Worm (Caenorhabditis elegans) whole organism, L3 larva: ENCODE measurements around the gene xbx-1.

Experiments used
- R02D3.7 ChIP-seq: fragments of 150-350 bp; optimal IDR thresholded peaks from 2 replicates; lab custom pipeline; 2014; ENCODE audit warnings: missing biosample characterization, missing genetic modification characterization
- ZK546.5 ChIP-seq: sonication (generic microtip); optimal IDR thresholded peaks from 2 replicates; lab custom pipeline; 2017; ENCODE audit warnings: missing biosample characterization, missing genetic modification characterization
- ceh-28 ChIP-seq: fragments of 150-350 bp; optimal IDR thresholded peaks from 2 replicates; lab custom pipeline; 2014; ENCODE audit warnings: missing biosample characterization, missing genetic modification reagents, missing genetic modification characterization
- ceh-9 ChIP-seq: sonication (generic microtip); optimal IDR thresholded peaks from 2 replicates; lab custom pipeline; 2018; ENCODE audit warnings: missing biosample characterization, missing genetic modification characterization
- daf-12 ChIP-seq: fragments of 150-350 bp; optimal IDR thresholded peaks from 2 replicates; lab custom pipeline; 2014; ENCODE audit warnings: missing biosample characterization, missing genetic modification reagents, missing genetic modification characterization
- egl-27 ChIP-seq: sonication (generic microtip); optimal IDR thresholded peaks from 4 replicates; lab custom pipeline; 2017; ENCODE audit warnings: missing biosample characterization, missing genetic modification reagents, missing genetic modification characterization
- egl-5 ChIP-seq: fragments of 150-350 bp; optimal IDR thresholded peaks from 2 replicates; lab custom pipeline; 2017; ENCODE audit warnings: missing biosample characterization, missing genetic modification reagents, missing genetic modification characterization, inconsistent platforms
- elt-1 ChIP-seq: fragments of 150-350 bp; optimal IDR thresholded peaks from 2 replicates; lab custom pipeline; 2014; ENCODE audit warnings: missing biosample characterization, missing genetic modification characterization
- elt-2 ChIP-seq: sonication (generic microtip); optimal IDR thresholded peaks from 2 replicates; lab custom pipeline; 2016; ENCODE audit warnings: missing genetic modification reagents, mild to moderate bottlenecking, missing genetic modification characterization, missing compliant biosample characterization
- fkh-10 ChIP-seq: sonication (generic microtip); optimal IDR thresholded peaks from 2 replicates; lab custom pipeline; 2017; ENCODE audit warnings: missing biosample characterization, missing genetic modification reagents, missing genetic modification characterization
- fkh-2 ChIP-seq: fragments of 150-350 bp; optimal IDR thresholded peaks from 2 replicates; lab custom pipeline; 2014; ENCODE audit warnings: missing biosample characterization, missing genetic modification reagents, missing genetic modification characterization
- fos-1 ChIP-seq: fragments of 150-350 bp; optimal IDR thresholded peaks from 2 replicates; lab custom pipeline; 2014; ENCODE audit warnings: missing biosample characterization, missing genetic modification characterization
- hmg-11 ChIP-seq: sonication (generic microtip); optimal IDR thresholded peaks from 2 replicates; lab custom pipeline; 2016; ENCODE audit warnings: missing genetic modification characterization, missing compliant biosample characterization
- lin-15B ChIP-seq: fragments of 150-350 bp; optimal IDR thresholded peaks from 2 replicates; lab custom pipeline; 2014; ENCODE audit warnings: missing biosample characterization, missing genetic modification characterization
- lin-39 ChIP-seq: fragments of 150-350 bp; optimal IDR thresholded peaks from 2 replicates; lab custom pipeline; 2018; ENCODE audit warnings: missing biosample characterization, missing genetic modification reagents, missing genetic modification characterization
- mdl-1 ChIP-seq: fragments of 150-350 bp; optimal IDR thresholded peaks from 2 replicates; lab custom pipeline; 2014; ENCODE audit warnings: missing biosample characterization, missing genetic modification characterization
- nfya-1 ChIP-seq: sonication (generic microtip); optimal IDR thresholded peaks from 2 replicates; lab custom pipeline; 2017; ENCODE audit warnings: missing genetic modification characterization, mild to moderate bottlenecking, missing compliant biosample characterization, antibody characterized with exemption, moderate library complexity; ENCODE audit not compliant: insufficient read depth
- nhr-11 ChIP-seq: fragments of 150-350 bp; optimal IDR thresholded peaks from 2 replicates; lab custom pipeline; 2014; ENCODE audit warnings: missing biosample characterization, missing genetic modification characterization
- nhr-12 ChIP-seq: fragments of 150-350 bp; optimal IDR thresholded peaks from 2 replicates; lab custom pipeline; 2014; ENCODE audit warnings: missing biosample characterization, missing genetic modification characterization
- nhr-23 ChIP-seq: fragments of 150-350 bp; optimal IDR thresholded peaks from 2 replicates; lab custom pipeline; 2014; ENCODE audit warnings: missing biosample characterization, missing genetic modification reagents, missing genetic modification characterization
- nhr-43 ChIP-seq: sonication (generic microtip); optimal IDR thresholded peaks from 2 replicates; lab custom pipeline; 2016; ENCODE audit warnings: mild to moderate bottlenecking, missing genetic modification characterization, missing compliant biosample characterization; ENCODE audit not compliant: poor library complexity, severe bottlenecking
- nhr-67 ChIP-seq: fragments of 150-350 bp; optimal IDR thresholded peaks from 2 replicates; lab custom pipeline; 2014; ENCODE audit warnings: missing biosample characterization, missing genetic modification characterization
- nhr-76 ChIP-seq: fragments of 150-350 bp; sonication (generic microtip); optimal IDR thresholded peaks from 5 replicates; lab custom pipeline; 2014; ENCODE audit warnings: missing biosample characterization, missing genetic modification characterization
- nhr-77 ChIP-seq: fragments of 150-350 bp; optimal IDR thresholded peaks from 2 replicates; lab custom pipeline; 2014; ENCODE audit warnings: missing biosample characterization, missing genetic modification characterization
- pha-4 ChIP-seq: fragments of 150-350 bp; optimal IDR thresholded peaks from 2 replicates; lab custom pipeline; 2014; ENCODE audit warnings: missing biosample characterization, missing genetic modification reagents, missing genetic modification characterization
- pqm-1 ChIP-seq: fragments of 150-350 bp; optimal IDR thresholded peaks from 2 replicates; lab custom pipeline; 2017; ENCODE audit warnings: missing biosample characterization, missing genetic modification characterization, inconsistent platforms
- skn-1 ChIP-seq: fragments of 150-350 bp; optimal IDR thresholded peaks from 2 replicates; lab custom pipeline; 2014; ENCODE audit warnings: missing biosample characterization, missing genetic modification characterization
- snpc-4 ChIP-seq: fragments of 150-350 bp; optimal IDR thresholded peaks from 2 replicates; lab custom pipeline; 2014; ENCODE audit warnings: missing biosample characterization, missing genetic modification characterization
- tbx-2 ChIP-seq: sonication (generic microtip); optimal IDR thresholded peaks from 2 replicates; lab custom pipeline; 2016; ENCODE audit warnings: mild to moderate bottlenecking, missing genetic modification characterization, missing compliant biosample characterization
- unc-62 ChIP-seq: fragments of 150-350 bp; sonication (generic microtip); optimal IDR thresholded peaks from 4 replicates; lab custom pipeline; 2014; ENCODE audit warnings: missing biosample characterization, missing genetic modification reagents, missing genetic modification characterization
- zag-1 ChIP-seq: fragments of 150-350 bp; optimal IDR thresholded peaks from 2 replicates; lab custom pipeline; 2014; ENCODE audit warnings: missing biosample characterization, missing genetic modification characterization

Gene xbx-1

DNA sequence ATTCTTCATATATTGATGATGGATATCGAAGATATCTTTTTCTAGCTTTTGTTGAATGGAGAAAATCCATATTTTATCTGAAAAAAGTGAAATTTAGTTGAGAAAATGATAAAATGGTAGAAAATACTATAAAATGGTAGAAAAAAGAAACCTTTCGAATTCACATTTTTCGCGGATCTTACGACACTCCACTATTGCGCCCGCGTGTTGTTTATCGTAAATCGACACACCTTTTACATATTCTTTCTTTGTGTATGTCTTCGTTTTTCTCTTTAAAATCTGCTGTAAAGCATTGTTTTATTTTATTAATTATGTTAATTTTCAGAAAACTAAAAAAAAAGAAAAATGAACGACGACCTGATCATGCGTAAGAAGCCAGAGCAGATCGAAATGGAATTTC is 10.8 kb downstream of the xbx-1 start, which contains the start of the genes cdt-2 and T01C3.2:
TSS of gene cdt-2 (minus strand) at position 284 of the 400 bp plus-strand sequence.
TSS of gene T01C3.2 (plus strand) at position 326 of the 400 bp plus-strand sequence.
- TF ChIP-seq mdl-1 (tag; lab: Kevin White, UChicago) (no peak), nhr-77 (tag; lab: Kevin White, UChicago) (no peak), pha-4 (tag; lab: Kevin White, UChicago) (peak; percentile 71), skn-1 (tag; lab: Kevin White, UChicago) (no peak), fkh-10 (GFP tag; lab: Kevin White, UChicago) (no peak), R02D3.7 (tag; lab: Kevin White, UChicago) (peak; percentile 91), lin-15B (peak; percentile 62), lin-39 (tag; lab: Kevin White, UChicago) (no peak), unc-62 (GFP tag; lab: Kevin White, UChicago) (no peak), nhr-23 (tag; lab: Kevin White, UChicago) (peak; percentile 10), elt-2 (no peak), fkh-2 (tag; lab: Kevin White, UChicago) (no peak), nfya-1 (tag; lab: Kevin White, UChicago) (no peak), fos-1 (no peak), nhr-12 (tag; lab: Kevin White, UChicago) (no peak), egl-27 (tag; lab: Kevin White, UChicago) (no peak), egl-5 (no peak), zag-1 (tag; lab: Kevin White, UChicago) (no peak), ZK546.5 (tag; lab: Kevin White, UChicago) (no peak), nhr-76 (tag; lab: Kevin White, UChicago) (no peak)
- TF ChIP-seq, all 47 proteins: peak for 4

DNA sequence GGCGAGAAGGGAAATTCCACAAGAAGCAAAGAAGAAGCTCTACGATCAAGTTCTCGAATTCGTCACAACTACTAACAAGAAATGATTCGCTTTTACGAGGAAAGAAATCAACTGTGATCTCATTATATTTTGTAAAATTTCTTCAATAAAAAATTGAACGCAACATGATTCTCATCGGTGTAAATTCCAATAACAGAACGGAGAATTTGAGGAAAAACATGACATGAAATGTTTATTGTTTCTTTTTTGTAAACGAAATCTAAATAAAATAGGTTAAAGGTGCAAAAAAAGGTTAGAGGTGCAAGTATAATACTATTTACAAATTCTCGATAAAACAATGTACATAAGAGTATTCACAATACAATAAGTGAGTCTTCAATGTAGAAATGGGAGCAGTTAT is 11.5 kb downstream of the xbx-1 start:
- TF ChIP-seq pha-4 (tag; lab: Kevin White, UChicago) (no peak), egl-27 (tag; lab: Kevin White, UChicago) (no peak)

DNA sequence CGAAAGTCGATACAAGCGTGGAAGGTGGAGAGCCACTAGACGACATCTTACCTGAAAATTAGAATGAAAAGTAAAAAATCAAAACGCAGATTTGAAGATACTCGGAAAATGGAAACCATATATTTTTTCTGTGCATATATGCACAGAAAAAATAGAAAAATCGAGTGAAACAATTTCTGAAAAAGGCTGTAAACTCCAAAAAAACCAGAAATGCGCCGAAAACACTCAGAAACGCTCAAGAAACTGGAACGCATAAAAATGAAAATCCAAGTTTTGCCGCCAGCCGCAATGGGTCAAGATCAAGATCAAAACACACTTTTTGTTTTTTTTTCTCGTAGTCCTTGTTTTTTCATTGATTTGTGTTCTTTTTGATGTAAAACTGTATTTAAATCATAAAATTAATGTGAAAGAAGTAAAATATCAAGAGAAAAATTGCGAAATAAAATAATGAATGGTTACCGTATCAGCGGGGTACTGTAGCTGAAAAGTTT is 12.6 kb downstream of the xbx-1 start, which contains the start of gene T01C3.3:
TSS of gene T01C3.3 (minus strand) at position 51 of the 491 bp plus-strand sequence.
- TF ChIP-seq nhr-11 (no peak), ZK546.5 (tag; lab: Kevin White, UChicago) (no peak), nhr-23 (tag; lab: Kevin White, UChicago) (no peak), fkh-10 (GFP tag; lab: Kevin White, UChicago) (no peak), elt-1 (tag; lab: Kevin White, UChicago) (no peak), pqm-1 (no peak), elt-2 (no peak), ceh-9 (no peak)

DNA sequence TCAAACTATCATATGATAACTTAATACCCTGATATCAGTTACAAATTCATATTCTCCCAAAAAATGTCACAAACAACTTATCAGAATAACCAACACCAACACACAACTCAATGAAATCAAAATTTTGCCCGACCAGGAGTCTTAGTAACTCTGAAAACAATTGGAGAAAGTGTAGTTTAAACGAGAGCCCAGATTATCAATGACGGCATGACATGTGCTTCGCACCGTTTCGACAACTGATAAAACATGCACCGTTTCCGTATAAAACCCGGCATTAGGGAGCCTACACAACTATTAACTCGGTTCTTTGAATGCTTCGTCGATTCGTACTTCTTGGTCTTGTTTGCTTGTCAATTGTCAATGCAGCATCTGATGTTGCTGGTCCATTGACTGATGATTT is 13.6 kb downstream of the xbx-1 start, which contains the start of gene fil-1:
TSS of gene fil-1 (plus strand) at position 219 of the 400 bp plus-strand sequence.
- TF ChIP-seq elt-2 (peak; percentile 74), pha-4 (tag; lab: Kevin White, UChicago) (peak; percentile 19), mdl-1 (tag; lab: Kevin White, UChicago) (no peak)

DNA sequence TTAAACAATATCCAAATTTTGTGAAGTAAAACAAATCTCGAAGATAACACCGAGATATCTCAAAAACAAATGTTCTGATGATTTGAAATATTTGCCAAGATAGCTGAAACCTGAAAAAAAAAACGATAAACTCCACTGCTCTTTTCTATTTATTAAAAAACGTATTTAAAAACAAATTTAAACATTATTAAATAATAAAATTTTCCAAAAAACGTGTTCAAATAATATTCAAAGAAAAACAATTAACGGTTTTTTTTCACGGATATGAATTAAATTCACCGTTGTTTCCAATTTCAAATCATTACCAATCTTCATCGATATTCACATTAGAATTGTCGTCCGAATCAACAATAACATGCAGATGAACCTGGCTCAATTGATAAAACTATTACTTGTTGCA is 16.2 kb downstream of the xbx-1 start, which contains the start of gene irld-14:
TSS of gene irld-14 (plus strand) at position 301 of the 400 bp plus-strand sequence.
- TF ChIP-seq ZK546.5 (tag; lab: Kevin White, UChicago) (no peak), snpc-4 (tag; lab: Kevin White, UChicago) (no peak), ceh-28 (no peak)

DNA sequence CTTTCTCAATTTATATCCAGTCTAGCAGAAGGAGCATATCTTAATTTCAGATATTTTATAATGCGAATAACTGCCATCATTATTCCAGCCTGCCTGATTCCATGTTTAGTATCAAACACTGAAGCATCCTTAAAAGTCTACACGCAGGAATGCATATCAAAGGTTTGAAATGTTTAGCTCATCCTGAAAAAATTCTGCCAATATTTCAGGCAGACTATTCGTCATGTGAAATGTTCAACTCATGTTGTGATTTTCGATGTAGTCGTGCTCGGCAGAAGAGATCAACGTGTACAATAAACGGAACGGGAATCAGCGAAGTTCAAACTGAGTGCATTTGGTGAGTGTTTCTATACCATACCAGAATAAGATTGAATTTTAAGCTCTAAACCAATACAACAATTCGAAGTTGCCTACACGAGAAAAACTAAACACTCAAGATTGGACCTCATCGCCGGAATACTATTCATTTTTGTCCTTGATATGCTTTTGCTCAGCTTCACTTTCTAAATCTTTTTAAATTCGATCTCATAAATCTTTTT is 19.5 kb downstream of the xbx-1 start, which contains the start of gene T01C3.11:
TSS of gene T01C3.11 (plus strand) at position 51 of the 539 bp plus-strand sequence.
- TF ChIP-seq tbx-2 (tag; lab: Kevin White, UChicago) (no peak), daf-12 (tag; lab: Kevin White, UChicago) (no peak), hmg-11 (no peak), ZK546.5 (tag; lab: Kevin White, UChicago) (no peak), fkh-2 (tag; lab: Kevin White, UChicago) (no peak), ceh-28 (no peak), fos-1 (no peak), nhr-12 (tag; lab: Kevin White, UChicago) (no peak), elt-1 (tag; lab: Kevin White, UChicago) (no peak), nfya-1 (tag; lab: Kevin White, UChicago) (no peak), nhr-43 (no peak), nhr-67 (tag; lab: Kevin White, UChicago) (no peak)
